Worm (Caenorhabditis elegans): Measurements from ENCODE around the gene odr-2.

The odr-2 gene

DNA sequence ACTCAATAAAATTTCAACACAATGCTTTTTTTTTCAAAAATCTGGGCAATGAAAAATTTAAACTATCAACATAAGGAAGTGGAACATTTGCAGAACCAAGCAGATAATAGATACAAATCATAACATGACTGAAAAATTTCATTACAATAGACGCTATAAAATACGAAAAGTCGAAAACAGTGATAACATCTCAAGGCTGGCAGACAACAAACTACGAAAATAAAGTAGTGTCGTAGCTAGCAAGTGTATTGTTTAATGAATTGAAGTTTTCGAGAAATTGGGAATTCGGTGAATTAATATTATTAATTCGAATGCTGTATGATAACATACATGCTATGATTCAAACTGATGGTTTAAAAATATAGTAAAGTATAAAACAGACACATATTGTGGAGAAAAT, 6.5 kb upstream of the odr-2 start:
- no peak for TF ChIP-seq F10E7.11 (tag; optimal IDR thresholded peaks at IDR 0.05)
- no peak for TF ChIP-seq F22D6.2 (tag; optimal IDR thresholded peaks at IDR 0.05)
- no peak for TF ChIP-seq hlh-26 (GFP tag; conservative IDR thresholded peaks at IDR 0.05)
- no peak for TF ChIP-seq cebp-1 (GFP tag; IDR thresholded peaks at IDR 0.05)
- no peak for TF ChIP-seq cebp-1 (tag; optimal IDR thresholded peaks at IDR 0.05)

ce11 chrV:7106499-7107152, 3.3 kb downstream of the odr-2 start:
- TF ChIP-seq dpff-1 (tag; optimal IDR thresholded peaks at IDR 0.05) (no peak), nfyb-1 (GFP tag; IDR thresholded peaks at IDR 0.05) (no peak), egl-18 (GFP tag; IDR thresholded peaks at IDR 0.05) (0 out of 2 replicates have a peak, but pooled peaks have one; percentile 65), Y95B8A.8 (GFP tag; IDR thresholded peaks at IDR 0.05) (no peak), zfh-2 (GFP tag; conservative IDR thresholded peaks at IDR 0.05) (peak; percentile 67; the same call in 1 of the 2 replicates), ceh-58 (GFP tag; IDR thresholded peaks at IDR 0.05) (no peak), Y53F4B.3 (GFP tag; IDR thresholded peaks at IDR 0.05) (no peak), ZK185.1 (tag; optimal IDR thresholded peaks at IDR 0.05; ENCODE audit: poor library complexity, severe bottlenecking) (no peak)

DNA sequence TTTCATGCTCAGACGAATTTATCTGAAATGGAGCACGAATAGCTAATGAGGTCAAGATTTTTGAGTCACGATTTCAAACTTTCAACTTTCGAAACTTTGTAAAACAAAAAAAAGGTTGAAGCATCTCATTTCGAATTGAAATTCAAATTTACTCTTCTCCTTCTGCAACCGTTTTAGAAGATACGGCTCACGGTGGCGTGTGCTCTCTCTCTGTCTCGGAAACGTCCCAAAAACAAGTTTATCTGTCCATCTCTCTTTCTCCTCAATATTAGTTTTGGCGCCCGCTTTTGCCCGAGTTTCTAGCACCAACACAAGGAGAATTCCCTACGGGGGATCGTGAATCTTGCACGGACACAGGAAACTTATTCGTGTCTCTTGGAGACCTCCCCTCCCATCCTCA, 7.0 kb downstream of the odr-2 start:
- TF ChIP-seq F22D6.2 (tag; optimal IDR thresholded peaks at IDR 0.05) (no peak), B0019.2 (GFP tag; conservative IDR thresholded peaks at IDR 0.05) (no peak), tbx-9 (tag; optimal IDR thresholded peaks at IDR 0.05; ENCODE audit: borderline replicate concordance) (no peak), cebp-1 (GFP tag; IDR thresholded peaks at IDR 0.05) (no peak), cebp-1 (tag; optimal IDR thresholded peaks at IDR 0.05) (no peak)

DNA sequence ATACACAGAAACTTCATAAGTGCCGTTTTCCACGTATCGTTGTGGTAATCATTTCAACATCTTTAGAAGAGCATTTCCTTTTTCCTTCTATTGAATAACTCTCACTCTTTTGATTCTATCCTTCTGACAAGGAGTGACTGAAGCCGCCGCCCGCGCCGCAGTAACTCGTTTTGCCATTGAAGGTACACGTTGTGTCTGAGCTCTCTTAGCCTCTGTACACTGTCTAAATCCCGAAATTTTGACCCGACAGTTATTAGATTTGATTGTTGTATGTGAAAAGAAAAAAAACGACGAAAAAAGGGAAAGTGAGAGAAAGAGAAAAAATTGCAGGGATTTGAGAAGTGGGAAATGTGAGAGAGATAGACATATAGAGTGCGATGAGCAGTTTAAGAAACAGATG, 7.9 kb downstream of the odr-2 start:
- TF ChIP-seq gei-17 (GFP tag; optimal IDR thresholded peaks at IDR 0.05) (no peak), pbrm-1 (GFP tag; IDR thresholded peaks at IDR 0.05) (no peak), K12H6.12 (tag; optimal IDR thresholded peaks at IDR 0.05) (no peak), unc-62 (GFP tag; optimal IDR thresholded peaks at IDR 0.05) (no peak), ekl-4 (GFP tag; IDR thresholded peaks at IDR 0.05) (no peak), lir-1 (GFP tag; conservative IDR thresholded peaks at IDR 0.05) (no peak), F55B11.4 (tag; optimal IDR thresholded peaks at IDR 0.05; ENCODE audit: borderline replicate concordance, insufficient read depth) (no peak), zfh-2 (GFP tag; conservative IDR thresholded peaks at IDR 0.05) (no peak), dox-1 (GFP tag; IDR thresholded peaks at IDR 0.05) (no peak), hmg-20 (GFP tag; IDR thresholded peaks at IDR 0.05) (no peak), ztf-6 (GFP tag; IDR thresholded peaks at IDR 0.05) (no peak), ztf-25 (GFP tag; IDR thresholded peaks at IDR 0.05) (no peak), nfyb-1 (GFP tag; IDR thresholded peaks at IDR 0.05) (no peak), let-526 (GFP tag; IDR thresholded peaks at IDR 0.05) (no peak), F22D6.2 (tag; optimal IDR thresholded peaks at IDR 0.05) (no peak), ccch-3 (GFP tag; optimal IDR thresholded peaks at IDR 0.05) (no peak), B0336.3 (GFP tag; IDR thresholded peaks at IDR 0.05) (no peak), somi-1 (GFP tag; optimal IDR thresholded peaks at IDR 0.05) (no peak), F52B5.7 (tag; optimal IDR thresholded peaks at IDR 0.05) (no peak), rec-8 (tag; optimal IDR thresholded peaks at IDR 0.05) (no peak)

- TF ChIP-seq ceh-27 (GFP tag; optimal IDR thresholded peaks at IDR 0.05) (peak; percentile 45), mel-28 (tag; optimal IDR thresholded peaks at IDR 0.05; ENCODE audit: borderline replicate concordance) (no peak)
These were observed 8.9 kb downstream of the odr-2 start for ce11 chrV:7112223-7112622.
